Fruit fly (Drosophila melanogaster): ENCODE measurements around the gene CG14658.

Gene CG14658

dm6 chr3R:4852373-4852860 is 22.1 kb upstream of the CG14658 start, which contains the start of gene opa (continued):
- TF ChIP-seq CG10543 (GFP tag; optimal IDR thresholded peaks at IDR 0.05), result peak; percentile 12
- TF ChIP-seq bbx (GFP tag; IDR thresholded peaks at IDR 0.05; ENCODE audit: partially characterized antibody), result peak; percentile 58
- TF ChIP-seq chm (GFP tag; IDR thresholded peaks at IDR 0.05), result peak; percentile 44; the same call in 1 of the 2 replicates
- no peak for TF ChIP-seq az2 (GFP tag; optimal IDR thresholded peaks at IDR 0.05)
- peak; percentile 13 for TF ChIP-seq sd (tag; optimal IDR thresholded peaks at IDR 0.05)
- peak; percentile 66 for TF ChIP-seq HmgD (GFP tag; optimal IDR thresholded peaks at IDR 0.05)
- peak; percentile 52 for TF ChIP-seq ftz-f1 (GFP tag; optimal IDR thresholded peaks at IDR 0.05)
- TF ChIP-seq wor (GFP tag; IDR thresholded peaks at IDR 0.05), result no peak
- TF ChIP-seq CG12942 (GFP tag; optimal IDR thresholded peaks at IDR 0.05), result no peak
- TF ChIP-seq Nf-YC (tag; optimal IDR thresholded peaks at IDR 0.05), result peak; percentile 100
- no peak for TF ChIP-seq CG15011 (GFP tag; optimal IDR thresholded peaks at IDR 0.05)
- peak; percentile 54 for TF ChIP-seq chn (GFP tag; optimal IDR thresholded peaks at IDR 0.05)
- TF ChIP-seq Kr (GFP tag; optimal IDR thresholded peaks at IDR 0.05), result peak; percentile 53
- TF ChIP-seq dm (GFP tag; optimal IDR thresholded peaks at IDR 0.05), result no peak
- TF ChIP-seq gcm (GFP tag; optimal IDR thresholded peaks at IDR 0.05), result peak; percentile 48
- TF ChIP-seq sim (GFP tag; IDR thresholded peaks at IDR 0.05), result 0 out of 2 replicates have a peak, but pooled peaks have one; percentile 28
- TF ChIP-seq nerfin-2 (GFP tag; IDR thresholded peaks at IDR 0.05; ENCODE audit: partially characterized antibody), result peak; percentile 43; the same call in 1 of the 2 replicates
- peak; percentile 75 for TF ChIP-seq rib (GFP tag; IDR thresholded peaks at IDR 0.05)
- peak; percentile 82 for TF ChIP-seq Med (GFP tag)
- TF ChIP-seq Jarid2 (GFP tag; optimal IDR thresholded peaks at IDR 0.05), result peak; percentile 89
- peak; percentile 63 for TF ChIP-seq CG13287 (GFP tag; IDR thresholded peaks at IDR 0.05; ENCODE audit: partially characterized antibody)
- TF ChIP-seq sens (GFP tag), result peak; percentile 26
- TF ChIP-seq Atf6 (GFP tag; IDR thresholded peaks at IDR 0.05), result peak; percentile 31; the same call in 1 of the 2 replicates
- peak; percentile 31 for TF ChIP-seq cg (GFP tag; optimal IDR thresholded peaks at IDR 0.05)

- TF ChIP-seq tll (GFP tag; optimal IDR thresholded peaks at IDR 0.05), result peak in 1 of 2 experiments; percentile 100
- TF ChIP-seq dmrt99B (tag; optimal IDR thresholded peaks at IDR 0.05), result no peak
- TF ChIP-seq NC2β (GFP tag; optimal IDR thresholded peaks at IDR 0.05), result no peak
- no peak for TF ChIP-seq slp2 (GFP tag; optimal IDR thresholded peaks at IDR 0.05)
- TF ChIP-seq CG7928 (GFP tag; optimal IDR thresholded peaks at IDR 0.05), result no peak
- no peak for TF ChIP-seq ttk (GFP tag; IDR thresholded peaks at IDR 0.05)
- TF ChIP-seq CG17186 (GFP tag; optimal IDR thresholded peaks at IDR 0.05), result no peak
- no peak for TF ChIP-seq lab (GFP tag; optimal IDR thresholded peaks at IDR 0.05)
- no peak for TF ChIP-seq HLH4C (GFP tag; IDR thresholded peaks at IDR 0.05; ENCODE audit: partially characterized antibody)
- TF ChIP-seq cad (GFP tag; optimal IDR thresholded peaks at IDR 0.05), result peak; percentile 98
- peak; percentile 77 for TF ChIP-seq zen (tag; optimal IDR thresholded peaks at IDR 0.05)
- no peak for TF ChIP-seq HHEX (GFP tag; optimal IDR thresholded peaks at IDR 0.05)
- no peak for TF ChIP-seq E2f1 (GFP tag; IDR thresholded peaks at IDR 0.05)
- TF ChIP-seq D (optimal IDR thresholded peaks at IDR 0.05), result peak; percentile 64
- no peak for TF ChIP-seq D (GFP tag; optimal IDR thresholded peaks at IDR 0.05)
- TF ChIP-seq Poxn (GFP tag; IDR thresholded peaks at IDR 0.05), result no peak
- TF ChIP-seq trh (GFP tag; optimal IDR thresholded peaks at IDR 0.05), result no peak
- no peak for TF ChIP-seq CG6854 (GFP tag; optimal IDR thresholded peaks at IDR 0.05)
- no peak for TF ChIP-seq pum (GFP tag; optimal IDR thresholded peaks at IDR 0.05)
- no peak for TF ChIP-seq zen2 (GFP tag; IDR thresholded peaks at IDR 0.05; ENCODE audit: partially characterized antibody)
- TF ChIP-seq CG16863 (GFP tag; optimal IDR thresholded peaks at IDR 0.05), result no peak
- TF ChIP-seq CG2875 (GFP tag; optimal IDR thresholded peaks at IDR 0.05), result no peak
- no peak for TF ChIP-seq Mes4 (GFP tag; optimal IDR thresholded peaks at IDR 0.05)
- no peak for TF ChIP-seq vfl (GFP tag; optimal IDR thresholded peaks at IDR 0.05)
- no peak for TF ChIP-seq lov (optimal IDR thresholded peaks at IDR 0.05)
- no peak for TF ChIP-seq lov (GFP tag; IDR thresholded peaks at IDR 0.05)
- no peak for TF ChIP-seq CG31388 (GFP tag; optimal IDR thresholded peaks at IDR 0.05)
These were observed 18.8 kb upstream of the CG14658 start for dm6 chr3R:4849035-4849656.

Measured in whole organism, embryonic.